Fruit fly (Drosophila melanogaster): ENCODE data around the gene CG32532.

Gene CG32532

dm6 chrX:19494285-19494684, 53.0 kb downstream of the CG32532 start, which contains the start of gene CG12204 (continued):
- TF ChIP-seq MBD-R2 (GFP tag; IDR thresholded peaks at IDR 0.05) (peak; percentile 57), CG31224 (GFP tag; IDR thresholded peaks at IDR 0.05) (no peak), Dip2 (GFP tag; IDR thresholded peaks at IDR 0.05) (no peak), CG5180 (GFP tag; optimal IDR thresholded peaks at IDR 0.05) (no peak), Taf1 (GFP tag; IDR thresholded peaks at IDR 0.05) (no peak), sima (GFP tag; optimal IDR thresholded peaks at IDR 0.05) (no peak), Fer1 (GFP tag; optimal IDR thresholded peaks at IDR 0.05) (peak; percentile 4), CG33213 (GFP tag; optimal IDR thresholded peaks at IDR 0.05) (no peak), CG3281 (GFP tag; optimal IDR thresholded peaks at IDR 0.05) (peak; percentile 4), Drgx (GFP tag; IDR thresholded peaks at IDR 0.05) (0 out of 2 replicates have a peak, but pooled peaks have one; percentile 28), Atf-2 (GFP tag; optimal IDR thresholded peaks at IDR 0.05) (no peak), CG8924 (tag; optimal IDR thresholded peaks at IDR 0.05) (no peak), CG6683 (GFP tag; optimal IDR thresholded peaks at IDR 0.05) (no peak), Adf1 (GFP tag; IDR thresholded peaks at IDR 0.05) (no peak), CG12219 (GFP tag; optimal IDR thresholded peaks at IDR 0.05) (no peak), CG10366 (GFP tag; IDR thresholded peaks at IDR 0.05) (no peak), CG7928 (GFP tag; optimal IDR thresholded peaks at IDR 0.05) (no peak), CG13775 (GFP tag; optimal IDR thresholded peaks at IDR 0.05) (peak; percentile 11), lola (GFP tag; optimal IDR thresholded peaks at IDR 0.05) (no peak), CG7745 (tag; optimal IDR thresholded peaks at IDR 0.05) (no peak), scrt (GFP tag; optimal IDR thresholded peaks at IDR 0.05) (no peak), btn (GFP tag; optimal IDR thresholded peaks at IDR 0.05) (peak; percentile 19), CG1792 (GFP tag; optimal IDR thresholded peaks at IDR 0.05) (no peak), Dref (GFP tag; IDR thresholded peaks at IDR 0.05) (no peak), so (GFP tag; IDR thresholded peaks at IDR 0.05) (no peak), CG15514 (GFP tag; optimal IDR thresholded peaks at IDR 0.05) (no peak), CG32767 (GFP tag; IDR thresholded peaks at IDR 0.05) (no peak), H15 (GFP tag; IDR thresholded peaks at IDR 0.05) (no peak), CG2712 (tag; optimal IDR thresholded peaks at IDR 0.05) (no peak), CG7963 (GFP tag; IDR thresholded peaks at IDR 0.05; ENCODE audit: partially characterized antibody) (no peak), en (GFP tag; optimal IDR thresholded peaks at IDR 0.05) (no peak), ac (GFP tag; optimal IDR thresholded peaks at IDR 0.05) (no peak), bab2 (GFP tag; optimal IDR thresholded peaks at IDR 0.05) (peak; percentile 15), pb (GFP tag; optimal IDR thresholded peaks at IDR 0.05) (no peak), CG1832 (GFP tag; optimal IDR thresholded peaks at IDR 0.05) (no peak), sna (GFP tag; IDR thresholded peaks at IDR 0.05; ENCODE audit: partially characterized antibody) (no peak), CG17385 (GFP tag; optimal IDR thresholded peaks at IDR 0.05) (peak; percentile 23), ro (GFP tag; IDR thresholded peaks at IDR 0.05) (no peak), ap (GFP tag; IDR thresholded peaks at IDR 0.05) (no peak), CG8089 (GFP tag; optimal IDR thresholded peaks at IDR 0.05) (no peak), CG6272 (GFP tag; IDR thresholded peaks at IDR 0.05) (no peak), wor (GFP tag; IDR thresholded peaks at IDR 0.05) (no peak), Oli (tag; optimal IDR thresholded peaks at IDR 0.05) (no peak), lilli (GFP tag; optimal IDR thresholded peaks at IDR 0.05) (no peak), repo (GFP tag; optimal IDR thresholded peaks at IDR 0.05) (no peak), PHDP (tag; optimal IDR thresholded peaks at IDR 0.05) (no peak), CG16813 (GFP tag; IDR thresholded peaks at IDR 0.05; ENCODE audit: partially characterized antibody) (no peak), CG12744 (GFP tag; optimal IDR thresholded peaks at IDR 0.05) (no peak), Doc3 (GFP tag; IDR thresholded peaks at IDR 0.05; ENCODE audit: partially characterized antibody) (no peak), aop (GFP tag; IDR thresholded peaks at IDR 0.05) (no peak), Atf6 (GFP tag; IDR thresholded peaks at IDR 0.05) (no peak), CG3407 (GFP tag; optimal IDR thresholded peaks at IDR 0.05) (no peak)

All from whole organism, embryonic.